Worm (Caenorhabditis elegans) whole organism, L4 larva: ENCODE results near the gene rfip-1.
A peak's percentile ranks its signal among the peaks of the same experiment; 100 is the strongest.

Source experiments
- F26F4.8 ChIP-seq: fragments of 200-800 bp; sonication (Bioruptor generic); conservative IDR thresholded peaks from 2 replicates; pipeline ENCODE4 v1.3.6; 2022; ENCODE audit warnings: missing genetic modification characterization, missing compliant biosample characterization
- F44E2.7 ChIP-seq: fragments of 200-800 bp; sonication (Bioruptor generic); IDR thresholded peaks from 2 replicates; pipeline ENCODE4 v2.1.2; 2022; ENCODE audit warnings: missing genetic modification characterization, missing compliant biosample characterization
- Y48G9A.11 ChIP-seq: fragments of 200-800 bp; sonication (Bioruptor generic); IDR thresholded peaks from 2 replicates; pipeline ENCODE4 v1.3.6; 2022; ENCODE audit warnings: missing genetic modification reagents, missing genetic modification characterization, missing compliant biosample characterization
- Y75B8A.6 ChIP-seq: fragments of 200-800 bp; sonication (Bioruptor generic); IDR thresholded peaks from 2 replicates; pipeline ENCODE4 v1.3.6; 2022; ENCODE audit warnings: missing genetic modification reagents, missing genetic modification characterization, missing compliant biosample characterization
- aha-1 ChIP-seq: fragments of 150-350 bp; peaks from one replicate; lab custom pipeline; 2014; ENCODE audit warnings: missing biosample characterization, missing genetic modification characterization
- ceh-28 ChIP-seq: fragments of 150-350 bp; optimal IDR thresholded peaks from 2 replicates; lab custom pipeline; 2014; ENCODE audit warnings: missing biosample characterization, missing genetic modification reagents, missing genetic modification characterization
- ces-1 ChIP-seq: fragments of 150-350 bp; sonication (generic microtip); optimal IDR thresholded peaks from 4 replicates; lab custom pipeline; 2014; ENCODE audit warnings: missing biosample characterization, missing genetic modification reagents, missing genetic modification characterization
- ctbp-1 ChIP-seq: fragments of 200-800 bp; sonication (Bioruptor generic); IDR thresholded peaks from 2 replicates; pipeline ENCODE4 v1.3.6; 2022; ENCODE audit warnings: missing genetic modification reagents, missing genetic modification characterization, missing compliant biosample characterization
- daf-16 ChIP-seq, 3 experiments: sonication (generic microtip); optimal IDR thresholded peaks; 2 replicates each; lab custom pipeline; 2016 to 2017; ENCODE audit warnings: missing genetic modification characterization in 3 of 3, missing genetic modification reagents in 3 of 3, mild to moderate bottlenecking in 2 of 3, missing compliant biosample characterization in 2 of 3, missing biosample characterization in 1 of 3, moderate library complexity in 1 of 3
- daf-8 ChIP-seq: fragments of 200-800 bp; sonication (Bioruptor generic); IDR thresholded peaks from 2 replicates; pipeline ENCODE4 v1.3.6; 2022; ENCODE audit warnings: missing genetic modification characterization, missing compliant biosample characterization
- dmd-6 ChIP-seq: fragments of 200-800 bp; sonication (Bioruptor generic); IDR thresholded peaks from 2 replicates; pipeline ENCODE4 v1.3.6; 2022; ENCODE audit warnings: missing genetic modification reagents, missing genetic modification characterization, missing compliant biosample characterization
- dmd-8 ChIP-seq: fragments of 200-800 bp; sonication (Bioruptor generic); IDR thresholded peaks from 2 replicates; pipeline ENCODE4 v1.3.6; 2022; ENCODE audit warnings: missing genetic modification characterization, missing compliant biosample characterization
- dmd-9 ChIP-seq: fragments of 200-800 bp; sonication (Bioruptor generic); IDR thresholded peaks from 2 replicates; pipeline ENCODE4 v1.3.6; 2022; ENCODE audit warnings: missing genetic modification reagents, missing genetic modification characterization, missing compliant biosample characterization
- duxl-1 ChIP-seq: sonication (generic microtip); optimal IDR thresholded peaks from 2 replicates; lab custom pipeline; 2016; ENCODE audit warnings: mild to moderate bottlenecking, missing genetic modification characterization, moderate library complexity, missing compliant biosample characterization; ENCODE audit not compliant: poor library complexity
- dve-1 ChIP-seq: sonication (generic microtip); optimal IDR thresholded peaks from 2 replicates; lab custom pipeline; 2017; ENCODE audit warnings: antibody characterized with exemption, mild to moderate bottlenecking, missing genetic modification characterization, missing compliant biosample characterization; ENCODE audit not compliant: insufficient read depth
- egl-43 ChIP-seq: fragments of 200-800 bp; sonication (Bioruptor generic); IDR thresholded peaks from 2 replicates; pipeline ENCODE4 v1.3.6; 2022; ENCODE audit warnings: missing genetic modification reagents, missing genetic modification characterization, missing compliant biosample characterization
- jun-1 ChIP-seq: fragments of 150-350 bp; optimal IDR thresholded peaks from 2 replicates; lab custom pipeline; 2014; ENCODE audit warnings: missing biosample characterization, missing genetic modification reagents, missing genetic modification characterization
- lin-1 ChIP-seq: fragments of 200-800 bp; sonication (Bioruptor generic); IDR thresholded peaks from 2 replicates; pipeline ENCODE4 v1.3.6; 2022; ENCODE audit warnings: missing genetic modification reagents, missing genetic modification characterization, missing compliant biosample characterization
- lin-15B ChIP-seq: fragments of 150-350 bp; sonication (generic microtip); optimal IDR thresholded peaks from 3 replicates; lab custom pipeline; 2014; ENCODE audit warnings: missing biosample characterization, missing genetic modification characterization
- lin-38 ChIP-seq: fragments of 200-800 bp; sonication (Bioruptor generic); IDR thresholded peaks from 2 replicates; pipeline ENCODE4 v1.3.6; 2022; ENCODE audit warnings: missing genetic modification reagents, missing genetic modification characterization, missing compliant biosample characterization
- lir-3 ChIP-seq: sonication (generic microtip); optimal IDR thresholded peaks from 2 replicates; lab custom pipeline; 2016; ENCODE audit warnings: mild to moderate bottlenecking, missing genetic modification characterization, missing compliant biosample characterization
- madf-5 ChIP-seq, 2 experiments: fragments of 200-800 bp; sonication (Bioruptor generic); IDR thresholded peaks; 2 replicates each; pipeline ENCODE4 v1.3.6; 2022; ENCODE audit warnings: missing compliant biosample characterization in 2 of 2, missing genetic modification characterization in 2 of 2
- madf-9 ChIP-seq: fragments of 200-800 bp; sonication (Bioruptor generic); conservative IDR thresholded peaks from 2 replicates; pipeline ENCODE4 v1.3.6; 2022; ENCODE audit warnings: missing genetic modification reagents, missing genetic modification characterization, missing compliant biosample characterization
- mdl-1 ChIP-seq, 2 experiments: fragments of 150-350 bp in 1 of 2; sonication (generic microtip) in 1 of 2; optimal IDR thresholded peaks; 2 replicates each; lab custom pipeline; 2014 to 2017; ENCODE audit warnings: missing biosample characterization in 2 of 2, missing genetic modification characterization in 2 of 2
- mep-1 ChIP-seq: fragments of 150-350 bp; sonication (generic microtip); optimal IDR thresholded peaks from 3 replicates; lab custom pipeline; 2014; ENCODE audit warnings: missing biosample characterization, missing genetic modification characterization
- mes-2 ChIP-seq: sonication (generic microtip); optimal IDR thresholded peaks from 2 replicates; lab custom pipeline; 2016; ENCODE audit warnings: missing genotype, mild to moderate bottlenecking, missing genetic modification characterization, missing compliant biosample characterization; ENCODE audit not compliant: poor library complexity, severe bottlenecking
- nhr-10 ChIP-seq: fragments of 150-350 bp; optimal IDR thresholded peaks from 2 replicates; lab custom pipeline; 2014; ENCODE audit warnings: missing biosample characterization, missing genetic modification characterization
- nhr-111 ChIP-seq: fragments of 200-800 bp; sonication (Bioruptor generic); optimal IDR thresholded peaks from 2 replicates; lab custom pipeline; 2018; ENCODE audit warnings: mild to moderate bottlenecking, missing genetic modification characterization, missing compliant biosample characterization
- nhr-25 ChIP-seq: sonication (generic microtip); optimal IDR thresholded peaks from 2 replicates; lab custom pipeline; 2017; ENCODE audit warnings: missing genetic modification characterization, mild to moderate bottlenecking, missing compliant biosample characterization, antibody characterized with exemption, moderate library complexity, borderline replicate concordance; ENCODE audit not compliant: insufficient read depth
- nhr-28 ChIP-seq: fragments of 150-350 bp; optimal IDR thresholded peaks from 2 replicates; lab custom pipeline; 2014; ENCODE audit warnings: missing biosample characterization, missing genetic modification characterization
- nhr-48 ChIP-seq: sonication (generic microtip); optimal IDR thresholded peaks from 2 replicates; lab custom pipeline; 2016; ENCODE audit warnings: mild to moderate bottlenecking, missing genetic modification characterization, missing compliant biosample characterization
- nhr-6 ChIP-seq: fragments of 150-350 bp; optimal IDR thresholded peaks from 2 replicates; lab custom pipeline; 2014; ENCODE audit warnings: missing biosample characterization, missing genetic modification characterization
- nhr-77 ChIP-seq: fragments of 150-350 bp; optimal IDR thresholded peaks from 2 replicates; lab custom pipeline; 2014; ENCODE audit warnings: missing biosample characterization, missing genetic modification characterization
- php-3 ChIP-seq: fragments of 200-800 bp; sonication (Bioruptor generic); IDR thresholded peaks from 2 replicates; pipeline ENCODE4 v1.3.6; 2022; ENCODE audit warnings: missing genetic modification reagents, missing genetic modification characterization, missing compliant biosample characterization
- pqm-1 ChIP-seq: sonication (generic microtip); optimal IDR thresholded peaks from 2 replicates; lab custom pipeline; 2017; ENCODE audit warnings: missing biosample characterization, missing genetic modification characterization
- saeg-2 ChIP-seq: fragments of 200-800 bp; sonication (Bioruptor generic); IDR thresholded peaks from 2 replicates; pipeline ENCODE4 v1.3.6; 2022; ENCODE audit warnings: missing genetic modification reagents, missing genetic modification characterization, missing compliant biosample characterization
- sdz-12 ChIP-seq: fragments of 200-800 bp; sonication (Bioruptor generic); optimal IDR thresholded peaks from 2 replicates; lab custom pipeline; 2018; ENCODE audit warnings: mild to moderate bottlenecking, missing genetic modification characterization, missing compliant biosample characterization
- spr-1 ChIP-seq: sonication (generic microtip); optimal IDR thresholded peaks from 2 replicates; lab custom pipeline; 2016; ENCODE audit warnings: mild to moderate bottlenecking, missing genetic modification characterization, missing compliant biosample characterization
- spr-3 ChIP-seq: fragments of 200-800 bp; sonication (Bioruptor generic); optimal IDR thresholded peaks from 2 replicates; lab custom pipeline; 2018; ENCODE audit warnings: mild to moderate bottlenecking, missing genetic modification characterization, missing compliant biosample characterization
- tra-1 ChIP-seq: fragments of 200-800 bp; sonication (Bioruptor generic); IDR thresholded peaks from 2 replicates; pipeline ENCODE4 v1.3.6; 2022; ENCODE audit warnings: missing genetic modification reagents, missing genetic modification characterization, missing compliant biosample characterization
- unc-130 ChIP-seq: sonication (generic microtip); optimal IDR thresholded peaks from 2 replicates; lab custom pipeline; 2016; ENCODE audit warnings: missing genetic modification reagents, missing genetic modification characterization, missing compliant biosample characterization
- unc-39 ChIP-seq: sonication (generic microtip); optimal IDR thresholded peaks from 2 replicates; lab custom pipeline; 2017; ENCODE audit warnings: missing biosample characterization, missing genetic modification characterization
- vab-7 ChIP-seq: fragments of 200-800 bp; sonication (Bioruptor generic); IDR thresholded peaks from 2 replicates; pipeline ENCODE4 v1.3.6; 2022; ENCODE audit warnings: missing genetic modification reagents, missing genetic modification characterization, missing compliant biosample characterization
- zfp-2 ChIP-seq: sonication (generic microtip); optimal IDR thresholded peaks from 2 replicates; lab custom pipeline; 2016; ENCODE audit warnings: mild to moderate bottlenecking, missing genetic modification characterization, missing compliant biosample characterization

rfip-1 gene

DNA sequence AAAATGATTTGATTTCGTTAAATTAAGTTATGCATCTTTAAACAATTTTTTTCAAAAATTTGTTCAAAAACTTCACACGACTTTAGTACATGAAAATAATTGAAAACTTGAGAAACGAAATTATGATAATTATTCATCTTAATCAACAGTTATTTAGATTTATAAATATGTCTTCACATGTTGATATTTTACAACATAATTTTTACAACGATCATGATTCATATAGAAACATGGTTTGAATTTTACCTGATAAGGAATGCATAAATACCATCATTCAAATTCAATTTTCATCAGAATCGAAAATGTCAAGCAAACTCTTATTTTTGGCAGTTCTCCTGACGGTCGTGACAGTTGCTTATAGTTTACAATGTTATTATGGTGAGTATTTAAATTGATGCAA, 20.5 kb upstream of the rfip-1 start, which contains the start of gene tag-234:
Gene tag-234 (plus strand): TSS at position 301 of the 400 bp plus-strand sequence.
- TF ChIP-seq dve-1 (tag; lab: Kevin White, UChicago) (no peak), nhr-25 (no peak), dmd-8 (GFP tag; lab: Robert Waterston, UW) (no peak), nhr-10 (tag; lab: Kevin White, UChicago) (no peak), lir-3 (tag; lab: Kevin White, UChicago) (no peak), F26F4.8 (GFP tag; lab: Robert Waterston, UW) (no peak), jun-1 (no peak), ctbp-1 (GFP tag; lab: Robert Waterston, UW) (no peak), dmd-9 (GFP tag; lab: Robert Waterston, UW) (no peak), nhr-77 (no peak), mdl-1 (tag; optimal IDR thresholded peaks at IDR 0.05; lab: Kevin White, UChicago) (no peak), unc-130 (no peak), daf-16 (GFP tag; optimal IDR thresholded peaks at IDR 0.05; lab: Kevin White, UChicago) (no peak), daf-16 (tag; optimal IDR thresholded peaks at IDR 0.05; lab: Kevin White, UChicago) (peak; percentile 64), nhr-111 (GFP tag; lab: Kevin White, UChicago) (no peak), nhr-28 (tag; lab: Kevin White, UChicago) (peak; percentile 4), unc-39 (tag; lab: Kevin White, UChicago) (no peak), Y75B8A.6 (no peak), egl-43 (GFP tag; lab: Robert Waterston, UW) (no peak), F44E2.7 (no peak), madf-9 (GFP tag; lab: Robert Waterston, UW) (no peak), spr-3 (GFP tag; lab: Kevin White, UChicago) (no peak), nhr-6 (tag; lab: Kevin White, UChicago) (peak; percentile 7), ceh-28 (tag; lab: Kevin White, UChicago) (no peak), ces-1 (no peak), sdz-12 (GFP tag; lab: Kevin White, UChicago) (no peak), tra-1 (GFP tag; lab: Robert Waterston, UW) (no peak)

DNA sequence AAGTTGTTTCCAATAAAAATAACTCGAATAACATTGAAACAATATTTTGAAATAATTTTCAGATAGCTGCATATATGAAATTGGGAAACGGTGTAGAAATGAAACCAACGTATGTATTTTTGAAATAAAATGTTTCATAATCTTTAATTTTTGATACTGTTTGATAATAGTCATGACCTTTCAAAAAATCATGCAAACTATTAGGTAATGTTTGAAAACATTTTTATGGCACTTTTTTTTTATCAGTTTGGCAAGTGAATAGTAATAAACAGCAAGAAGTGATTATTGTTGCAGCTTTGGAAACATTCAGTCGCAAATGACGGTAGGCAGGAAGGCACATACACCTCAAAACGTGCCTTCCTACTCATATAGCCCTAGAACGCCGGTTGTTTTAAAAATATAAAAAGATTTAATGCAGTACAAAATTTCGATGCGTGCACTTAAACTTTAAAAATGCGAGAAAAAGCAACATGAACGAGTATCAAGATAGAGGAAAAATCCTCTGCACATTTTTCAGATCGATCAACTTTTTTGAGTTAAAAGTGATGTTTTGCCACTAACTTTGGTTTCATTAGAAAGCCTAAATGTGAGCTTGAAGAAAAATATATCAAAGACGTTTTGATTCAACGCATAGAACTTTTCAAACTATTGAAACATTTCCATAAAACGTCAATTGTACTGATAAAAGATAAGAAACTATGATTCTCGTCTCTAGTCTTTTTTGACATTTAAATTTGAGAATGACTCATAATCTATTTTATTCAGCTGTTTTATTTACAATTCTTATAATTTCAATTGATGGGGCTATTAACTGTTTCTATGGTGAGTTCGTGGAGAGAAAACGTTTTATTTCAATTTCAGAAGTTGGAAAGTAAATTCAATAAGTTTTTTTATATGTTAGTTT, 18.7 kb upstream of the rfip-1 start, which contains the start of gene F55C12.19:
Gene F55C12.19 (plus strand): TSS at position 735 of the 904 bp plus-strand sequence.
- no peak for TF ChIP-seq nhr-111 (GFP tag; lab: Kevin White, UChicago)
- TF ChIP-seq pqm-1 (tag; lab: Kevin White, UChicago) = peak; percentile 52
- no peak for TF ChIP-seq mdl-1 (tag; optimal IDR thresholded peaks at IDR 0.05; lab: Kevin White, UChicago)
- TF ChIP-seq php-3 (GFP tag; lab: Robert Waterston, UW) = peak; percentile 54; the same call in 1 of the 2 replicates
- no peak for TF ChIP-seq F44E2.7
- peak; percentile 39 for TF ChIP-seq nhr-28 (tag; lab: Kevin White, UChicago)
- TF ChIP-seq daf-16 (GFP tag; optimal IDR thresholded peaks at IDR 0.05; lab: Kevin White, UChicago) = no peak
- peak; percentile 86 for TF ChIP-seq daf-16 (tag; optimal IDR thresholded peaks at IDR 0.05; lab: Kevin White, UChicago)
- TF ChIP-seq aha-1 (tag; lab: Kevin White, UChicago) = peak; percentile 97
- peak; percentile 37 for TF ChIP-seq dve-1 (tag; lab: Kevin White, UChicago)
- TF ChIP-seq nhr-10 (tag; lab: Kevin White, UChicago) = no peak
- TF ChIP-seq dmd-6 (GFP tag; lab: Robert Waterston, UW) = peak; percentile 59
- TF ChIP-seq mep-1 = peak; percentile 2
- TF ChIP-seq vab-7 (GFP tag; lab: Robert Waterston, UW) = no peak
- TF ChIP-seq nhr-6 (tag; lab: Kevin White, UChicago) = peak; percentile 78
- no peak for TF ChIP-seq sdz-12 (GFP tag; lab: Kevin White, UChicago)

DNA sequence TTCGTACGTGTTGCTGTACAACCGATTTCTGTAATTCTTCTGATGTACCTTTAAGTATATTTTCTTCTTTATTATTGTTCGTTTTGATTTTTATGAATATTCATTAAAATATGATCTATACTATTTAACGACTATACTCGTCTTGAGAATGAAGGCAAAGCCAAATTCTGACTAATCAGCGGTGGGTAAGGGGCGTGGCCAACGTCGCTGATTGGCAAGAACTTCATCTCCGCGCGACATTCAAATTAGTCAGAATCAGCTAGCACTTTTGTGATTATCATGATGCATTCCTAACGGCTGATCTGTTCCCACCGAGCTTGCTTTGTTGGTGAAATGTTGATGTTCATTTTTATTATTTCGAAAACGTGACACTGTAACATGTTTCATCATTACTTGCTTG, 17.4 kb upstream of the rfip-1 start:
- TF ChIP-seq unc-130 (no peak), lin-15B (tag; lab: Kevin White, UChicago) (no peak), mep-1 (no peak), madf-5 (GFP tag; IDR thresholded peaks at IDR 0.05; lab: Robert Waterston, UW) (no peak), saeg-2 (GFP tag; lab: Robert Waterston, UW) (no peak), tra-1 (GFP tag; lab: Robert Waterston, UW) (no peak), daf-8 (GFP tag; lab: Robert Waterston, UW) (no peak), lin-38 (GFP tag; lab: Robert Waterston, UW) (no peak; the same call in 1 of the 2 replicates), Y48G9A.11 (GFP tag; lab: Robert Waterston, UW) (no peak), vab-7 (GFP tag; lab: Robert Waterston, UW) (no peak), spr-1 (tag; lab: Kevin White, UChicago) (no peak), duxl-1 (tag; lab: Kevin White, UChicago) (no peak), ces-1 (no peak), lin-1 (GFP tag; lab: Robert Waterston, UW) (no peak), zfp-2 (tag; lab: Kevin White, UChicago) (no peak), nhr-48 (tag; lab: Kevin White, UChicago) (no peak), mes-2 (tag; lab: Kevin White, UChicago) (peak; percentile 35)
